In genomic region chrIII:11039250-11039649, ce11 we compare ENCODE assay signal across 7 worm cellular contexts.
TF ChIP-seq lines count a peak whose summit lies in the region.

No protein-coding gene starts in this region.

TF ChIP-seq in whole organism, L1 larva, 84 proteins besides CTCF, POLR2A, EP300 and RAD21 (continues in another document):
- TF ChIP-seq mep-1 (tag; optimal IDR thresholded peaks at IDR 0.05; lab: Kevin White, UChicago) (peak; percentile 54), unc-30 (tag; optimal IDR thresholded peaks at IDR 0.05; lab: Kevin White, UChicago) (no peak), swsn-7 (tag; optimal IDR thresholded peaks at IDR 0.05; lab: Kevin White, UChicago) (no peak), ceh-82 (tag; optimal IDR thresholded peaks at IDR 0.05; lab: Kevin White, UChicago) (peak in 1 of 3 experiments; percentile 78), efl-1 (optimal IDR thresholded peaks at IDR 0.05; lab: Kevin White, UChicago) (peak; percentile 37 to 47), efl-1 (GFP tag; optimal IDR thresholded peaks at IDR 0.05 in 1 of 2; lab: Kevin White, UChicago) (peak in 1 of 2 experiments; percentile 30), C04F5.9 (tag; optimal IDR thresholded peaks at IDR 0.05; lab: Kevin White, UChicago) (no peak), lin-35 (GFP tag; optimal IDR thresholded peaks at IDR 0.05; lab: Kevin White, UChicago) (peak in 1 of 2 experiments; percentile 58), lin-14 (GFP tag; optimal IDR thresholded peaks at IDR 0.05; lab: Kevin White, UChicago) (peak; percentile 69), nhr-71 (tag; optimal IDR thresholded peaks at IDR 0.05; lab: Kevin White, UChicago) (no peak), F16B12.6 (tag; optimal IDR thresholded peaks at IDR 0.05; lab: Kevin White, UChicago) (peak; percentile 49), fkh-8 (tag; optimal IDR thresholded peaks at IDR 0.05; lab: Kevin White, UChicago) (peak; percentile 28), nhr-11 (tag; optimal IDR thresholded peaks at IDR 0.05; lab: Kevin White, UChicago) (no peak)

TF ChIP-seq in whole organism, L2 larva, 48 proteins besides CTCF, POLR2A, EP300 and RAD21:
- peak; percentile 23 for TF ChIP-seq zag-1 (tag; optimal IDR thresholded peaks at IDR 0.05; lab: Kevin White, UChicago)
- no peak for TF ChIP-seq lin-13 (GFP tag; optimal IDR thresholded peaks at IDR 0.05; lab: Kevin White, UChicago)
- peak; percentile 68 for TF ChIP-seq nhr-129 (tag; optimal IDR thresholded peaks at IDR 0.05; lab: Kevin White, UChicago)
- peak in 1 of 2 experiments; percentile 63 for TF ChIP-seq lsy-2 (tag; optimal IDR thresholded peaks at IDR 0.05; lab: Kevin White, UChicago)
- peak; percentile 91 for TF ChIP-seq unc-55 (GFP tag; optimal IDR thresholded peaks at IDR 0.05; lab: Kevin White, UChicago)
- peak; percentile 5 for TF ChIP-seq fos-1 (tag; optimal IDR thresholded peaks at IDR 0.05; lab: Kevin White, UChicago)
- TF ChIP-seq C34F6.9 (tag; optimal IDR thresholded peaks at IDR 0.05; lab: Kevin White, UChicago) = peak; percentile 73
- TF ChIP-seq elt-1 (tag; optimal IDR thresholded peaks at IDR 0.05; lab: Kevin White, UChicago) = no peak

TF ChIP-seq in whole organism, L3 larva, 47 proteins besides CTCF, POLR2A, EP300 and RAD21 (continues in another document):
- TF ChIP-seq ceh-28 (tag; optimal IDR thresholded peaks at IDR 0.05; lab: Kevin White, UChicago) = no peak
- TF ChIP-seq mdl-1 (tag; optimal IDR thresholded peaks at IDR 0.05; lab: Kevin White, UChicago) = no peak
- peak; percentile 88 for TF ChIP-seq lin-39 (tag; optimal IDR thresholded peaks at IDR 0.05; lab: Kevin White, UChicago)
- TF ChIP-seq egl-27 (tag; optimal IDR thresholded peaks at IDR 0.05; lab: Kevin White, UChicago) = no peak
- no peak for TF ChIP-seq elt-2 (tag; optimal IDR thresholded peaks at IDR 0.05; lab: Kevin White, UChicago)
- no peak for TF ChIP-seq R02D3.7 (tag; optimal IDR thresholded peaks at IDR 0.05; lab: Kevin White, UChicago)
- TF ChIP-seq egl-5 (tag; optimal IDR thresholded peaks at IDR 0.05; lab: Kevin White, UChicago) = no peak
- no peak for TF ChIP-seq ceh-82 (tag; optimal IDR thresholded peaks at IDR 0.05; lab: Kevin White, UChicago)
- TF ChIP-seq nfya-1 (tag; optimal IDR thresholded peaks at IDR 0.05; lab: Kevin White, UChicago; ENCODE audit: insufficient read depth) = peak; percentile 72
- TF ChIP-seq nhr-12 (tag; optimal IDR thresholded peaks at IDR 0.05; lab: Kevin White, UChicago) = no peak
- no peak for TF ChIP-seq nhr-43 (tag; optimal IDR thresholded peaks at IDR 0.05; lab: Kevin White, UChicago; ENCODE audit: poor library complexity, severe bottlenecking)
- no peak for TF ChIP-seq eor-1 (tag; optimal IDR thresholded peaks at IDR 0.05; lab: Kevin White, UChicago)
- no peak for TF ChIP-seq nhr-23 (tag; optimal IDR thresholded peaks at IDR 0.05; lab: Kevin White, UChicago)
- no peak for TF ChIP-seq snpc-4 (tag; optimal IDR thresholded peaks at IDR 0.05; lab: Kevin White, UChicago)
- no peak for TF ChIP-seq zag-1 (tag; optimal IDR thresholded peaks at IDR 0.05; lab: Kevin White, UChicago)

TF ChIP-seq in whole organism, L4 larva, 104 proteins besides CTCF, POLR2A, EP300 and RAD21 (continues in another document):
- TF ChIP-seq egl-43 (GFP tag; IDR thresholded peaks at IDR 0.05; lab: Robert Waterston, UW) (no peak), nhr-28 (tag; optimal IDR thresholded peaks at IDR 0.05; lab: Kevin White, UChicago) (no peak), lin-15B (tag; optimal IDR thresholded peaks at IDR 0.05; lab: Kevin White, UChicago) (no peak), Y75B8A.6 (GFP tag; IDR thresholded peaks at IDR 0.05; lab: Robert Waterston, UW) (no peak), nhr-102 (tag; optimal IDR thresholded peaks at IDR 0.05; lab: Kevin White, UChicago) (no peak), nhr-41 (GFP tag; IDR thresholded peaks at IDR 0.05; lab: Robert Waterston, UW) (no peak), dmd-8 (GFP tag; IDR thresholded peaks at IDR 0.05; lab: Robert Waterston, UW) (no peak), cey-2 (tag; optimal IDR thresholded peaks at IDR 0.05; lab: Kevin White, UChicago; ENCODE audit: borderline replicate concordance, insufficient read depth) (no peak), ceh-20 (GFP tag; IDR thresholded peaks at IDR 0.05; lab: Robert Waterston, UW) (no peak), attf-4 (tag; optimal IDR thresholded peaks at IDR 0.05; lab: Kevin White, UChicago) (no peak), mes-2 (tag; optimal IDR thresholded peaks at IDR 0.05; lab: Kevin White, UChicago; ENCODE audit: poor library complexity, severe bottlenecking) (peak; percentile 53), set-16 (GFP tag; IDR thresholded peaks at IDR 0.05; lab: Robert Waterston, UW) (no peak), dve-1 (tag; optimal IDR thresholded peaks at IDR 0.05; lab: Kevin White, UChicago; ENCODE audit: insufficient read depth) (peak; percentile 14), aha-1 (tag; lab: Kevin White, UChicago) (peak; percentile 99), hmg-1.1 (GFP tag; IDR thresholded peaks at IDR 0.05; lab: Robert Waterston, UW) (peak; percentile 51; the same call in 1 of the 2 replicates)

TF ChIP-seq in whole organism, late embryonic, 69 proteins besides CTCF, POLR2A, EP300 and RAD21:
- TF ChIP-seq zip-5 (tag; optimal IDR thresholded peaks at IDR 0.05; lab: Kevin White, UChicago) = no peak
- TF ChIP-seq nfya-1 (tag; optimal IDR thresholded peaks at IDR 0.05; lab: Kevin White, UChicago) = peak; percentile 30
- TF ChIP-seq pqm-1 (tag; optimal IDR thresholded peaks at IDR 0.05; lab: Kevin White, UChicago) = no peak
- peak; percentile 26 for TF ChIP-seq unc-42 (tag; optimal IDR thresholded peaks at IDR 0.05; lab: Kevin White, UChicago)
- peak; percentile 5 for TF ChIP-seq ceh-31 (tag; optimal IDR thresholded peaks at IDR 0.05; lab: Kevin White, UChicago)
- no peak for TF ChIP-seq ztf-16 (tag; optimal IDR thresholded peaks at IDR 0.05; lab: Kevin White, UChicago)
- TF ChIP-seq che-1 (tag; optimal IDR thresholded peaks at IDR 0.05; lab: Kevin White, UChicago) = no peak
- peak; percentile 25 for TF ChIP-seq tbx-2 (tag; optimal IDR thresholded peaks at IDR 0.05; lab: Kevin White, UChicago)
- no peak for TF ChIP-seq unc-86 (tag; optimal IDR thresholded peaks at IDR 0.05; lab: Kevin White, UChicago)
TF ChIP-seq in whole organism, late embryonic: peak in this region for 4.

TF ChIP-seq in whole organism, mixed stage, embryonic, 35 proteins besides CTCF, POLR2A, EP300 and RAD21:
- no peak for TF ChIP-seq ztf-11 (tag; optimal IDR thresholded peaks at IDR 0.05; lab: Kevin White, UChicago)
- TF ChIP-seq M03D4.4 (tag; optimal IDR thresholded peaks at IDR 0.05; lab: Kevin White, UChicago) = no peak
- TF ChIP-seq nhr-28 (tag; optimal IDR thresholded peaks at IDR 0.05; lab: Kevin White, UChicago) = no peak
- TF ChIP-seq mep-1 (tag; optimal IDR thresholded peaks at IDR 0.05; lab: Kevin White, UChicago) = peak; percentile 46
- no peak for TF ChIP-seq pha-4 (tag; optimal IDR thresholded peaks at IDR 0.05; lab: Kevin White, UChicago)
- no peak for TF ChIP-seq unc-39 (tag; optimal IDR thresholded peaks at IDR 0.05; lab: Kevin White, UChicago)
- no peak for TF ChIP-seq nhr-237 (tag; optimal IDR thresholded peaks at IDR 0.05; lab: Kevin White, UChicago)
- TF ChIP-seq unc-62 (GFP tag; optimal IDR thresholded peaks at IDR 0.05; lab: Kevin White, UChicago) = no peak
- no peak for TF ChIP-seq elt-1 (tag; optimal IDR thresholded peaks at IDR 0.05; lab: Kevin White, UChicago; ENCODE audit: borderline replicate concordance, insufficient read depth)
- peak; percentile 21 for TF ChIP-seq hlh-1 (tag; optimal IDR thresholded peaks at IDR 0.05; lab: Kevin White, UChicago)
- no peak for TF ChIP-seq nhr-2 (tag; optimal IDR thresholded peaks at IDR 0.05; lab: Kevin White, UChicago)
TF ChIP-seq in whole organism, mixed stage, embryonic: peak in this region for 2.

TF ChIP-seq in whole organism, young adult, 124 proteins besides CTCF, POLR2A, EP300 and RAD21:
- no peak for TF ChIP-seq C17E4.6 (GFP tag; IDR thresholded peaks at IDR 0.05; lab: Robert Waterston, UW)
- no peak for TF ChIP-seq attf-3 (GFP tag; conservative IDR thresholded peaks at IDR 0.05; lab: Robert Waterston, UW)
- no peak for TF ChIP-seq cebp-2 (GFP tag; IDR thresholded peaks at IDR 0.05; lab: Robert Waterston, UW)
- no peak for TF ChIP-seq snpc-3.4 (tag; optimal IDR thresholded peaks at IDR 0.05; lab: Kevin White, UChicago)
- no peak for TF ChIP-seq dpff-1 (tag; optimal IDR thresholded peaks at IDR 0.05; lab: Kevin White, UChicago)
- TF ChIP-seq zfh-2 (GFP tag; conservative IDR thresholded peaks at IDR 0.05; lab: Robert Waterston, UW) = 0 out of 2 replicates have a peak, but pooled peaks have one; percentile 23
- TF ChIP-seq mcd-1 (GFP tag; IDR thresholded peaks at IDR 0.05; lab: Robert Waterston, UW) = 0 out of 2 replicates have a peak, but pooled peaks have one; percentile 10
- TF ChIP-seq unc-62 (GFP tag; optimal IDR thresholded peaks at IDR 0.05; lab: Kevin White, UChicago) = no peak
